Worm (Caenorhabditis elegans): ENCODE measurements around the gene gnrr-4.

gnrr-4 gene

DNA sequence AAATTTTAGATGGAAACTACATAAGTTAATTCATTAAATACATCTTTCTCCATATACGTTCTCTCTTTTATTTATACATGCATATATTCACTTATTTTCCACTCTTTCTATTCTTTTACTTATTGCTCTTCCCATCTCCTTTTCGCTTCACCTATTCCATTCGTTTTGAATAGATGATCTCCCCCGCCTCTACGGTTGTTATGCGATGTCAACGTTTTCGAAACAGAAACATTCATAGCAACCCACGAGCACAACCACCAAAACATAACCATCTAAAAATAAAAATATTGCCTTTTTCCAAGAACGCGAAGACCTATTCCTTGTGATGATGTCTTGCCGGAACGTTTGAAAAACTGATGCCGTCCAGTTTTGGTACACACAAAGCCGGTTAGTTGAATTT is 30.4 kb upstream of the gnrr-4 start, which contains the start of gene sym-3:
TSS of gene sym-3 (plus strand) at position 301 of the 400 bp plus-strand sequence.
- TF ChIP-seq ztf-3 (GFP tag; optimal IDR thresholded peaks at IDR 0.05) (no peak), ekl-4 (GFP tag; IDR thresholded peaks at IDR 0.05) (no peak), F22D6.2 (tag; optimal IDR thresholded peaks at IDR 0.05) (no peak), B0035.1 (tag; optimal IDR thresholded peaks at IDR 0.05) (no peak), F57A8.1 (GFP tag; optimal IDR thresholded peaks at IDR 0.05) (no peak), F39B2.1 (GFP tag; IDR thresholded peaks at IDR 0.05) (no peak), K11D2.4 (GFP tag; IDR thresholded peaks at IDR 0.05) (no peak), attf-6 (GFP tag; IDR thresholded peaks at IDR 0.05) (no peak), ztf-6 (GFP tag; IDR thresholded peaks at IDR 0.05) (no peak), ceh-40 (GFP tag; IDR thresholded peaks at IDR 0.05) (no peak), ama-1 (optimal IDR thresholded peaks at IDR 0.05) (no peak), ama-1 (GFP tag; optimal IDR thresholded peaks at IDR 0.05) (no peak), Y53F4B.3 (GFP tag; IDR thresholded peaks at IDR 0.05) (no peak), ZK185.1 (tag; optimal IDR thresholded peaks at IDR 0.05; ENCODE audit: poor library complexity, severe bottlenecking) (no peak), hsf-1 (GFP tag; IDR thresholded peaks at IDR 0.05) (no peak), Y67H2A.10 (GFP tag; conservative IDR thresholded peaks at IDR 0.05) (no peak)

DNA sequence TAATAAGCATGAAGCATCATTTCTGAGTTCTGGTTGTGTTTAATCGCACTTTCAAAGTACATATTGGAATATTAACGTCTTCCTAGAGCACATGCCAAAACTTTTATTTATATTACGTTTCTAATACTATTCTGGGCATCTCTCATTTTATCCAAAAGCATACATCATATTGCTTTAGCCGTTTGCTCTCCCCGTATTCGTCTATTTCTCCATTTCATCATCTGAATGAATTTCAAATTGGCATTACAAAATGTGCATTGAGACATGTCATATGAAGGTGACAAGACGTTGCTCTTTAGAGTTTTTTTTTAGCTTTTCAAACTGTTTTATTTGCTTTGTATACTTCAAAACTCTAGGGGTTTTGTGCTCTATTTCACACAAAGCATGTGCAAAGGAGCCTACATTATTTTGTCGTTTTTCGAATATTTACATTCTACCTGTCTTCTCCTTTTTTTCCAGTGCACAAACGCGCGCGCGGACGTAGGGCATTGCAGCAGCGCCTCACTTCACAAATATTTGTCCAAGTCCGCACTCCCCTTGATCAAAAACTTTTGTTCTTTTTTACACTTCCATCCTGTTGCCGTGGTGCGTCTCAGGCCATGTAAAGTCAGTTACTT is 29.5 kb upstream of the gnrr-4 start:
- TF ChIP-seq T26A5.8 (tag; optimal IDR thresholded peaks at IDR 0.05) (no peak), ztf-25 (GFP tag; IDR thresholded peaks at IDR 0.05) (no peak), egrh-3 (GFP tag; IDR thresholded peaks at IDR 0.05) (no peak), repo-1 (tag; optimal IDR thresholded peaks at IDR 0.05) (no peak), mxl-1 (tag; optimal IDR thresholded peaks at IDR 0.05) (no peak), ztf-3 (GFP tag; optimal IDR thresholded peaks at IDR 0.05) (no peak), F57C9.4 (tag; optimal IDR thresholded peaks at IDR 0.05) (no peak), dpff-1 (tag; optimal IDR thresholded peaks at IDR 0.05) (no peak), nfya-2 (GFP tag; IDR thresholded peaks at IDR 0.05) (no peak), chd-7 (tag; optimal IDR thresholded peaks at IDR 0.05) (no peak), hlh-26 (GFP tag; conservative IDR thresholded peaks at IDR 0.05) (no peak), hrde-1 (tag; optimal IDR thresholded peaks at IDR 0.05; ENCODE audit: borderline replicate concordance) (no peak), B0019.2 (GFP tag; conservative IDR thresholded peaks at IDR 0.05) (no peak), F49E8.2 (tag; optimal IDR thresholded peaks at IDR 0.05; ENCODE audit: insufficient read depth) (no peak)

DNA sequence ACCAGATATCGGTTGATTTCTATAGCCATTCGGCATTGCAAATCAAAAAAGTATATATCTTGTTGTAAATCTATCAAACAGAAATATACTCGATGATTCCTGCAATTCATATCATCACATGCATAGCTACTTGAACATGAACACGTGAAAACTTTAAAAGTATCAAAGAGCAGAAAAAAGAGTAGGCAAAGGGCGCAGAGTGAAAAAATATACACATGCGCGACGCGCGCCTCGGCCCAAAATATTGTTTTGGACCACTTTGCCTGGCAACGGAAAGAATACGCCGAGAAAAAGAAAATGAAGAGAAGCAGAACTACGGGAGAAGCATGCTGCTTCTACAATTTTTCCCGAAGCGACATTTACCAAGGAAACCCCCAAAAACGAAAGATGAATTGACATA is 27.5 kb upstream of the gnrr-4 start, which contains the start of gene C54H2.4:
TSS of gene C54H2.4 (minus strand) at position 101 of the 400 bp plus-strand sequence.
- no peak for TF ChIP-seq unc-62 (GFP tag; optimal IDR thresholded peaks at IDR 0.05)
- TF ChIP-seq mxl-1 (tag; optimal IDR thresholded peaks at IDR 0.05) = no peak
- no peak for TF ChIP-seq B0336.3 (GFP tag; IDR thresholded peaks at IDR 0.05)
- TF ChIP-seq rpc-1 (optimal IDR thresholded peaks at IDR 0.05) = no peak
- TF ChIP-seq rpc-1 (tag; optimal IDR thresholded peaks at IDR 0.05) = no peak
- no peak for TF ChIP-seq madf-3 (GFP tag; IDR thresholded peaks at IDR 0.05)
- no peak for TF ChIP-seq attf-5 (GFP tag; optimal IDR thresholded peaks at IDR 0.05)
- no peak for TF ChIP-seq ets-4 (GFP tag; optimal IDR thresholded peaks at IDR 0.05)

DNA sequence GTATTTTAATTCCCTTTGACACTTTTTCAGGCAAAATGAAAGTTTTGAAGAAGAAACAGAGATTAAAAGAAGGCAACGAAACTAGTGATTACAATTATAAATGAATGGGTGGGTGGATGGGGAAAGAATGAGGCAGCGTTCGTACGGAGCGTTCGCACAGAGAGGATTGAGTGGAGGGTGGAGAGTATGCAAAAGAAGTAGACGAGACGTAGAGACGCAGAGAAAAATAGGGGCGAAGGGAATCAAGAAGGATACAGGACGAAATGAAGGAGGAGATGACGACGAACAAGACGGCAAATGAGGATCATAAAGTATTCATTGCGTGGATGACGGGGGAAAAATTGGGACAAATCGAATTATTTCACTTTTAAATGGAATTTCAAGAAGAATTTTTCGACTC is 21.6 kb upstream of the gnrr-4 start:
- TF ChIP-seq efl-1 (GFP tag; optimal IDR thresholded peaks at IDR 0.05) (no peak), K12H6.12 (tag; optimal IDR thresholded peaks at IDR 0.05) (peak; percentile 4), hmg-1.2 (GFP tag; IDR thresholded peaks at IDR 0.05) (peak; percentile 50; the same call in 1 of the 2 replicates)

All from whole organism, young adult.